Fruit fly (Drosophila melanogaster) whole organism, embryonic: Measurements from ENCODE around the gene CG42495.
A peak's percentile ranks its signal among the peaks of the same experiment; 100 is the strongest.

Experiments
- Adf1 ChIP-seq: fragments of 200-800 bp; sonication (Bioruptor generic); IDR thresholded peaks from 2 replicates; pipeline ENCODE4 v1.3.6; 2022; ENCODE audit warnings: missing biosample characterization, missing genetic modification characterization
- B-H2 ChIP-seq: fragments of 200-800 bp; sonication (Bioruptor generic); optimal IDR thresholded peaks from 2 replicates; lab custom pipeline; 2018; ENCODE audit warnings: missing biosample characterization, mild to moderate bottlenecking, missing genetic modification characterization
- CG10267 ChIP-seq: fragments of 200-800 bp; sonication (Bioruptor generic); optimal IDR thresholded peaks from 2 replicates; lab custom pipeline; 2018; ENCODE audit warnings: missing biosample characterization, mild to moderate bottlenecking, missing genetic modification characterization, moderate library complexity
- CG10321 ChIP-seq: fragments of 200-800 bp; sonication (Bioruptor generic); IDR thresholded peaks from 2 replicates; pipeline ENCODE4 v1.3.6; 2022; ENCODE audit warnings: missing biosample characterization, missing genetic modification characterization
- CG10959 ChIP-seq: fragments of 200-800 bp; sonication (Bioruptor generic); IDR thresholded peaks from 2 replicates; pipeline ENCODE4 v1.3.6; 2022; ENCODE audit warnings: missing biosample characterization, missing genetic modification characterization
- CG12071 ChIP-seq: fragments of 200-800 bp; sonication (Bioruptor generic); optimal IDR thresholded peaks from 3 replicates; lab custom pipeline; 2018; ENCODE audit warnings: missing biosample characterization, mild to moderate bottlenecking, missing genetic modification characterization
- CG13296 ChIP-seq: fragments of 200-800 bp; sonication (Bioruptor generic); optimal IDR thresholded peaks from 3 replicates; lab custom pipeline; 2018; ENCODE audit warnings: missing biosample characterization, mild to moderate bottlenecking, missing genetic modification characterization
- CG13775 ChIP-seq: fragments of 200-800 bp; sonication (Bioruptor generic); optimal IDR thresholded peaks from 3 replicates; lab custom pipeline; 2017; ENCODE audit warnings: missing biosample characterization, mild to moderate bottlenecking, missing genetic modification characterization
- CG14014 ChIP-seq: fragments of 200-800 bp; sonication (Bioruptor generic); IDR thresholded peaks from 2 replicates; pipeline ENCODE4 v1.3.6; 2022; ENCODE audit warnings: missing biosample characterization, missing genetic modification characterization
- CG1529 ChIP-seq: fragments of 200-800 bp; sonication (Bioruptor generic); optimal IDR thresholded peaks from 3 replicates; lab custom pipeline; 2018; ENCODE audit warnings: missing biosample characterization, missing genetic modification characterization
- CG17186 ChIP-seq: fragments of 200-800 bp; sonication (Bioruptor generic); optimal IDR thresholded peaks from 3 replicates; lab custom pipeline; 2017; ENCODE audit warnings: missing biosample characterization, missing genetic modification reagents, missing genetic modification characterization
- CG2116 ChIP-seq: fragments of 200-800 bp; sonication (Bioruptor generic); optimal IDR thresholded peaks from 3 replicates; lab custom pipeline; 2018; ENCODE audit warnings: missing biosample characterization, mild to moderate bottlenecking, missing genetic modification characterization
- CG31388 ChIP-seq: fragments of 200-800 bp; sonication (Bioruptor generic); optimal IDR thresholded peaks from 2 replicates; lab custom pipeline; 2016; ENCODE audit warnings: missing biosample characterization, missing genetic modification characterization
- CG34224 ChIP-seq: fragments of 200-800 bp; sonication (Bioruptor generic); IDR thresholded peaks from 3 replicates; pipeline ENCODE4 v1.3.6; 2022; ENCODE audit warnings: missing biosample characterization, missing genetic modification characterization; ENCODE audit not compliant: partially characterized antibody
- CG4854 ChIP-seq: fragments of 200-800 bp; sonication (Bioruptor generic); optimal IDR thresholded peaks from 2 replicates; lab custom pipeline; 2016; ENCODE audit warnings: missing biosample characterization, missing genetic modification characterization, inconsistent platforms
- CG7928 ChIP-seq: fragments of 200-800 bp; sonication (Bioruptor generic); optimal IDR thresholded peaks from 2 replicates; lab custom pipeline; 2017; ENCODE audit warnings: missing biosample characterization, mild to moderate bottlenecking, missing genetic modification characterization
- CG8089 ChIP-seq: fragments of 200-800 bp; sonication (Bioruptor generic); optimal IDR thresholded peaks from 3 replicates; lab custom pipeline; 2016; ENCODE audit warnings: missing biosample characterization, missing genetic modification characterization
- CG8944 ChIP-seq: fragments of 200-800 bp; sonication (Bioruptor generic); optimal IDR thresholded peaks from 3 replicates; lab custom pipeline; 2016; ENCODE audit warnings: missing biosample characterization, missing genetic modification characterization
- CG9437 ChIP-seq: fragments of 200-800 bp; sonication (Bioruptor generic); optimal IDR thresholded peaks from 2 replicates; lab custom pipeline; 2018; ENCODE audit warnings: missing biosample characterization, mild to moderate bottlenecking, missing genetic modification characterization
- CTCF ChIP-seq: fragments of 200-800 bp; sonication (Bioruptor generic); optimal IDR thresholded peaks from 2 replicates; lab custom pipeline; 2017; ENCODE audit warnings: missing biosample characterization, mild to moderate bottlenecking, missing genetic modification characterization, moderate library complexity
- Dbx ChIP-seq: fragments of 200-800 bp; sonication (Bioruptor generic); IDR thresholded peaks from 3 replicates; pipeline ENCODE4 v1.3.6; 2022; ENCODE audit warnings: missing biosample characterization, missing genetic modification characterization
- Fer1 ChIP-seq: fragments of 200-800 bp; sonication (Bioruptor generic); optimal IDR thresholded peaks from 2 replicates; lab custom pipeline; 2017; ENCODE audit warnings: missing biosample characterization, mild to moderate bottlenecking, missing genetic modification characterization
- HLH54F ChIP-seq: fragments of 200-800 bp; sonication (Bioruptor generic); optimal IDR thresholded peaks from 3 replicates; lab custom pipeline; 2016; ENCODE audit warnings: missing biosample characterization, missing genetic modification characterization
- Hr78 ChIP-seq, 2 experiments: fragments of 200-800 bp in 1 of 2; fragments of >200 bp in 1 of 2; sonication (Bioruptor generic) in 1 of 2; optimal IDR thresholded peaks; 2 replicates each; lab custom pipeline; 2017 to 2019; ENCODE audit warnings: missing biosample characterization in 2 of 2, missing genetic modification characterization in 2 of 2, mild to moderate bottlenecking in 1 of 2, moderate library complexity in 1 of 2
- NFAT ChIP-seq: fragments of 200-800 bp; sonication (Bioruptor generic); IDR thresholded peaks from 2 replicates; pipeline ENCODE4 v1.3.6; 2022; ENCODE audit warnings: missing biosample characterization, missing genetic modification characterization
- NK7.1 ChIP-seq: fragments of 200-800 bp; sonication (Bioruptor generic); optimal IDR thresholded peaks from 3 replicates; lab custom pipeline; 2016; ENCODE audit warnings: missing biosample characterization, missing genetic modification characterization
- Nf-YA ChIP-seq: fragments of 200-800 bp; sonication (Bioruptor generic); IDR thresholded peaks from 2 replicates; pipeline ENCODE4 v1.3.6; 2022; ENCODE audit warnings: missing biosample characterization, missing genetic modification characterization
- Pdp1 ChIP-seq, 2 experiments: fragments of 200-800 bp; sonication (Bioruptor generic); optimal IDR thresholded peaks; 3 replicates each; lab custom pipeline; 2016; ENCODE audit warnings: missing biosample characterization in 2 of 2, missing genetic modification characterization in 2 of 2, mild to moderate bottlenecking in 1 of 2, moderate library complexity in 1 of 2
- Side ChIP-seq: fragments of 200-800 bp; sonication (Bioruptor generic); optimal IDR thresholded peaks from 2 replicates; lab custom pipeline; 2016; ENCODE audit warnings: missing biosample characterization, missing genetic modification characterization
- Spps ChIP-seq: fragments of 200-800 bp; sonication (Bioruptor generic); optimal IDR thresholded peaks from 2 replicates; lab custom pipeline; 2018; ENCODE audit warnings: missing biosample characterization, mild to moderate bottlenecking, missing genetic modification characterization
- Taf1 ChIP-seq: fragments of 200-800 bp; sonication (Bioruptor generic); IDR thresholded peaks from 2 replicates; pipeline ENCODE4 v1.3.6; 2022; ENCODE audit warnings: missing biosample characterization, missing genetic modification characterization
- Vsx1 ChIP-seq: fragments of 200-800 bp; sonication (Bioruptor generic); optimal IDR thresholded peaks from 2 replicates; lab custom pipeline; 2017; ENCODE audit warnings: missing biosample characterization, mild to moderate bottlenecking, missing genetic modification characterization, missing genetic modification reagents
- aop ChIP-seq: fragments of 200-800 bp; sonication (Bioruptor generic); IDR thresholded peaks from 2 replicates; pipeline ENCODE4 v1.3.6; 2022; ENCODE audit warnings: missing biosample characterization, missing genetic modification characterization
- ato ChIP-seq: fragments of 200-800 bp; sonication (Bioruptor generic); IDR thresholded peaks from 2 replicates; pipeline ENCODE4 v1.3.6; 2022; ENCODE audit warnings: missing biosample characterization, missing genetic modification characterization; ENCODE audit not compliant: partially characterized antibody
- bigmax ChIP-seq: fragments of 200-800 bp; sonication (Bioruptor generic); optimal IDR thresholded peaks from 2 replicates; lab custom pipeline; 2018; ENCODE audit warnings: missing biosample characterization, mild to moderate bottlenecking, missing genetic modification characterization
- bowl ChIP-seq: fragments of 200-800 bp; sonication (Bioruptor generic); IDR thresholded peaks from 2 replicates; pipeline ENCODE4 v1.3.6; 2022; ENCODE audit warnings: missing biosample characterization, missing genetic modification characterization
- ewg ChIP-seq: fragments of 200-800 bp; sonication (Bioruptor generic); optimal IDR thresholded peaks from 3 replicates; lab custom pipeline; 2017; ENCODE audit warnings: mild to moderate bottlenecking, missing biosample characterization, missing genetic modification reagents, missing genetic modification characterization
- eyg ChIP-seq: fragments of 200-800 bp; sonication (Bioruptor generic); optimal IDR thresholded peaks from 3 replicates; lab custom pipeline; 2016; ENCODE audit warnings: missing biosample characterization, missing genetic modification characterization
- fd3F ChIP-seq: fragments of 200-800 bp; sonication (Bioruptor generic); optimal IDR thresholded peaks from 2 replicates; lab custom pipeline; 2018; ENCODE audit warnings: missing biosample characterization, mild to moderate bottlenecking, missing genetic modification characterization, moderate library complexity
- lab ChIP-seq: fragments of 200-800 bp; sonication (Bioruptor generic); optimal IDR thresholded peaks from 3 replicates; lab custom pipeline; 2017; ENCODE audit warnings: missing biosample characterization, missing genetic modification characterization, mild to moderate bottlenecking, moderate library complexity, missing genetic modification reagents
- lola ChIP-seq, 3 experiments: fragments of >200 bp in 2 of 3; fragments of 200-800 bp in 1 of 3; sonication (Bioruptor generic) in 1 of 3; optimal IDR thresholded peaks; 2 replicates each; lab custom pipeline; 2017 to 2019; ENCODE audit warnings: missing biosample characterization in 3 of 3, missing genetic modification characterization in 3 of 3, mild to moderate bottlenecking in 1 of 3, moderate library complexity in 1 of 3
- maf-S ChIP-seq: fragments of 200-800 bp; sonication (Bioruptor generic); optimal IDR thresholded peaks from 2 replicates; lab custom pipeline; 2016; ENCODE audit warnings: missing biosample characterization, missing genetic modification characterization
- mirr ChIP-seq: fragments of 200-800 bp; sonication (Bioruptor generic); optimal IDR thresholded peaks from 3 replicates; lab custom pipeline; 2018; ENCODE audit warnings: missing biosample characterization, mild to moderate bottlenecking, missing genetic modification characterization
- prd ChIP-seq, 3 experiments: fragments of >200 bp in 2 of 3; fragments of 200-800 bp in 1 of 3; sonication (Bioruptor generic) in 1 of 3; optimal IDR thresholded peaks in 2 of 3; IDR thresholded peaks in 1 of 3; 2 replicates in 2 of 3; 3 replicates in 1 of 3; pipeline versions ENCODE4 v1.3.6 to Lab custom; 2017 to 2022; ENCODE audit warnings: missing biosample characterization in 1 of 3, missing genetic modification characterization in 1 of 3
- pros ChIP-seq: fragments of 200-800 bp; sonication (Bioruptor generic); optimal IDR thresholded peaks from 3 replicates; lab custom pipeline; 2019; ENCODE audit warnings: missing biosample characterization, mild to moderate bottlenecking, missing genetic modification characterization, moderate library complexity
- psq ChIP-seq: fragments of 200-800 bp; sonication (Bioruptor generic); optimal IDR thresholded peaks from 2 replicates; lab custom pipeline; 2017; ENCODE audit warnings: missing biosample characterization, missing genetic modification characterization
- sqz ChIP-seq: fragments of 200-800 bp; sonication (Bioruptor generic); optimal IDR thresholded peaks from 3 replicates; lab custom pipeline; 2018; ENCODE audit warnings: missing biosample characterization, mild to moderate bottlenecking, missing genetic modification characterization
- yki ChIP-seq: fragments of >200 bp; optimal IDR thresholded peaks from 3 replicates; lab custom pipeline; 2018

Gene CG42495

DNA sequence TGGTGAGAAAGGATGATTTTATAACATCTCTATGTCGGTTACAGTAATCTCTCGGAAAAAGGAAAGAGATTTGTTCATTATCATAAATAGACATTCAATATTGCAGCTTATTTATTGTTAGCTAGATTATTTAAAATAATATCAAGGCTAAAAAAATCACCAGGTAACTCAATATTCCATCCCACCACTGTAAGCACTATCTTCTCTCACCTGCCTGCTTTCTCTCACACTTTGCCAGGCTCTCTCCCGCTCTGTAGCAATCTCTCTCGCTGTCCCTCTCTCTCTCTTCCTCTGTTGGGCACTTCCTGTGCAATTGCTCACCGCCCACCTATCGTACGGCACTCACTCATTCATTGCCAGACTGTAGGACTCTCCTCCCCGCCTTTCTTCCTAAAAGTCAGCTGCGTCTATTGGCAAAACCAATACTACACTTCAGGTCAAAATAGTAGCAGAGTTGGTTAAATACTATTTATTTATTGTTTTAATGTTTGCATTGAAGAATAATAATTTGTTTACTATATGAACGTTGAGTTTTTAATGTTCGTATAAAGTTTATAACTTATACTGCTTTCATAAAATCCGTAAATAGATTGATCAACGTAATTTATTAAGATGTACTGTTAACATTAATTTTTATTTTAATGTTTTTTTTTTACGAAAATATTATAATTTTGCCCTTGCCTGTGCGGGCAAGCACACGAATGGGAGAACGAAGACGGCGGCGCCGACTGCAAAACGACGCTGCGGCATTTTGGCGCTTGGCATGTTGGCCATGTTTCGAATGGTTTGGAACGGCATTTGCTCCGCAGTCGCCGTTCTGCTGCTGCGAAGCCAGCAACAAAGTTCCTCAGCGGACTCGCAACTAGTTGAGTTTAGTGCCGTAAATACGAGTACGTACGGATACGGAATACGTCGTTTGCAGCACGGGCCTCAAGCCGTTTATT, 26.3 kb upstream of the CG42495 start (continued):
- TF ChIP-seq Fer1 (GFP tag; lab: Kevin White, UChicago) (peak; percentile 97), fd3F (peak; percentile 93), CG10959 (peak; percentile 91), HLH54F (GFP tag; lab: Kevin White, UChicago) (peak; percentile 94), Dbx (GFP tag; lab: Robert Waterston, UW) (peak; percentile 99), maf-S (GFP tag; lab: Kevin White, UChicago) (peak; percentile 84), CG13296 (GFP tag; lab: Kevin White, UChicago) (peak; percentile 94), psq (GFP tag; lab: Kevin White, UChicago) (peak; percentile 73), NK7.1 (peak; percentile 91), sqz (GFP tag; lab: Kevin White, UChicago) (peak; percentile 74), CG1529 (GFP tag; lab: Kevin White, UChicago) (peak; percentile 64), Side (GFP tag; lab: Kevin White, UChicago) (peak; percentile 76), CG7928 (GFP tag; lab: Kevin White, UChicago) (peak; percentile 74), B-H2 (GFP tag; lab: Kevin White, UChicago) (peak; percentile 98), CG10267 (tag; lab: Kevin White, UChicago) (peak; percentile 85), lab (peak; percentile 97), CG4854 (GFP tag; lab: Kevin White, UChicago) (peak; percentile 88), CG8089 (GFP tag; lab: Kevin White, UChicago) (peak; percentile 84), CG2116 (GFP tag; lab: Kevin White, UChicago) (peak; percentile 57), NFAT (GFP tag; lab: Robert Waterston, UW) (peak; percentile 99), CG13775 (GFP tag; lab: Kevin White, UChicago) (peak; percentile 86), eyg (GFP tag; lab: Kevin White, UChicago) (peak; percentile 89), CG8944 (GFP tag; lab: Kevin White, UChicago) (peak; percentile 91), ato (GFP tag; lab: Robert Waterston, UW) (no peak), CG12071 (peak; percentile 88), CG34224 (GFP tag; lab: Robert Waterston, UW) (no peak; the same call in 2 of the 3 replicates), Pdp1 (GFP tag; optimal IDR thresholded peaks at IDR 0.05; lab: Kevin White, UChicago) (peak; percentile 78 to 96), CG14014 (GFP tag; lab: Robert Waterston, UW) (peak; percentile 98), bowl (GFP tag; lab: Robert Waterston, UW) (peak; percentile 91), prd (optimal IDR thresholded peaks at IDR 0.05; lab: Kevin White, UChicago) (no peak), prd (GFP tag; IDR thresholded peaks at IDR 0.05; lab: Robert Waterston, UW) (peak; percentile 98), CG17186 (GFP tag; lab: Kevin White, UChicago) (peak; percentile 35), CG9437 (GFP tag; lab: Kevin White, UChicago) (peak; percentile 87), CG31388 (GFP tag; lab: Kevin White, UChicago) (peak; percentile 78), Taf1 (GFP tag; lab: Robert Waterston, UW) (peak; percentile 99), Adf1 (peak; percentile 95), Vsx1 (GFP tag; lab: Kevin White, UChicago) (peak; percentile 42), Hr78 (GFP tag; optimal IDR thresholded peaks at IDR 0.05; lab: Kevin White, UChicago) (peak in 1 of 2 experiments; percentile 86), yki (peak; percentile 93), CTCF (GFP tag; lab: Kevin White, UChicago) (peak; percentile 22), lola (GFP tag; optimal IDR thresholded peaks at IDR 0.05; lab: Kevin White, UChicago) (peak in 1 of 3 experiments; percentile 69), mirr (GFP tag; lab: Kevin White, UChicago) (peak; percentile 92), bigmax (GFP tag; lab: Kevin White, UChicago) (no peak), pros (peak; percentile 44), CG10321 (peak; percentile 70), Spps (peak; percentile 63), Nf-YA (GFP tag; lab: Robert Waterston, UW) (peak; percentile 97), ewg (GFP tag; lab: Kevin White, UChicago) (peak; percentile 86), aop (GFP tag; lab: Robert Waterston, UW) (peak; percentile 91)
